Worm (Caenorhabditis elegans) whole organism, L2 larva: ENCODE results near the gene bli-5.
A peak's percentile ranks its signal among the peaks of the same experiment; 100 is the strongest.

Experiments used
- ZK546.5 ChIP-seq: sonication (generic microtip); optimal IDR thresholded peaks from 2 replicates; lab custom pipeline; 2017; ENCODE audit warnings: missing biosample characterization, missing genetic modification characterization
- aly-2 ChIP-seq: fragments of 150-350 bp; optimal IDR thresholded peaks from 2 replicates; lab custom pipeline; 2014; ENCODE audit warnings: missing biosample characterization, missing genetic modification characterization
- ama-1 ChIP-seq: fragments of 150-350 bp; optimal IDR thresholded peaks from 2 replicates; lab custom pipeline; 2018; ENCODE audit warnings: inconsistent platforms
- ceh-82 ChIP-seq: fragments of 150-350 bp; optimal IDR thresholded peaks from 2 replicates; lab custom pipeline; 2014; ENCODE audit warnings: missing biosample characterization, missing genetic modification characterization
- lsy-2 ChIP-seq, 2 experiments: fragments of 150-350 bp in 1 of 2; sonication (generic microtip) in 1 of 2; optimal IDR thresholded peaks; 2 replicates each; lab custom pipeline; 2014 to 2017; ENCODE audit warnings: missing biosample characterization in 2 of 2, missing genetic modification characterization in 2 of 2
- nhr-23 ChIP-seq: fragments of 150-350 bp; optimal IDR thresholded peaks from 2 replicates; lab custom pipeline; 2014; ENCODE audit warnings: missing biosample characterization, missing genetic modification reagents, missing genetic modification characterization
- skn-1 ChIP-seq: sonication (generic microtip); optimal IDR thresholded peaks from 2 replicates; lab custom pipeline; 2017; ENCODE audit warnings: missing biosample characterization, missing genetic modification characterization
- sma-3 ChIP-seq: sonication (generic microtip); optimal IDR thresholded peaks from 2 replicates; lab custom pipeline; 2016; ENCODE audit warnings: missing genetic modification reagents, missing genetic modification characterization, missing compliant biosample characterization
- sma-9 ChIP-seq, 2 experiments: fragments of 150-350 bp in 1 of 2; sonication (generic microtip) in 1 of 2; optimal IDR thresholded peaks; 2 replicates each; lab custom pipeline; 2014 to 2016; ENCODE audit warnings: missing genetic modification characterization in 2 of 2, mild to moderate bottlenecking in 1 of 2, missing biosample characterization in 1 of 2, missing compliant biosample characterization in 1 of 2, missing genetic modification reagents in 1 of 2, moderate library complexity in 1 of 2
- snpc-4 ChIP-seq: fragments of 150-350 bp; optimal IDR thresholded peaks from 2 replicates; lab custom pipeline; 2014; ENCODE audit warnings: missing biosample characterization, missing genetic modification characterization
- unc-39 ChIP-seq: fragments of 150-350 bp; optimal IDR thresholded peaks from 2 replicates; lab custom pipeline; 2014; ENCODE audit warnings: missing biosample characterization, missing genetic modification characterization

- TF ChIP-seq ama-1 (lab: Kevin White, UChicago): peak; percentile 81
- no peak for TF ChIP-seq skn-1 (tag; lab: Kevin White, UChicago)
- TF ChIP-seq ceh-82: peak; percentile 42
- no peak for TF ChIP-seq unc-39 (tag; lab: Kevin White, UChicago)
- peak; percentile 93 for TF ChIP-seq sma-9 (GFP tag; optimal IDR thresholded peaks at IDR 0.05; lab: Kevin White, UChicago)
- TF ChIP-seq sma-9 (tag; optimal IDR thresholded peaks at IDR 0.05; lab: Kevin White, UChicago): no peak
- no peak for TF ChIP-seq nhr-23
- peak; percentile 94 to 97 for TF ChIP-seq lsy-2 (tag; optimal IDR thresholded peaks at IDR 0.05; lab: Kevin White, UChicago)
- peak; percentile 83 for TF ChIP-seq ZK546.5 (tag; lab: Kevin White, UChicago)
- TF ChIP-seq snpc-4 (tag; lab: Kevin White, UChicago): peak; percentile 20
- peak; percentile 22 for TF ChIP-seq aly-2 (tag; lab: Kevin White, UChicago)
- peak; percentile 87 for TF ChIP-seq sma-3
Observed at ce11 chrIII:13465918-13466592, 36.5 kb upstream of the bli-5 start, which contains the start of gene cdk-5.
